In genomic region chrII:8744555-8745448, ce11 we compare ENCODE assay signal across 5 worm cellular contexts.
TF ChIP-seq lines count a peak whose summit lies in the region.

No protein-coding gene starts in this region.

TF ChIP-seq in whole organism, L1 larva, 84 proteins besides CTCF, POLR2A, EP300 and RAD21 (continues in another document):
- TF ChIP-seq aha-1 (tag; optimal IDR thresholded peaks at IDR 0.05; lab: Kevin White, UChicago) (no peak), mdl-1 (tag; optimal IDR thresholded peaks at IDR 0.05; lab: Kevin White, UChicago) (peak in 1 of 2 experiments; percentile 57), ama-1 (optimal IDR thresholded peaks at IDR 0.05; lab: Kevin White, UChicago) (no peak), elt-2 (tag; optimal IDR thresholded peaks at IDR 0.05; lab: Kevin White, UChicago) (no peak), pax-3 (tag; optimal IDR thresholded peaks at IDR 0.05; lab: Kevin White, UChicago) (no peak), irx-1 (tag; optimal IDR thresholded peaks at IDR 0.05; lab: Kevin White, UChicago) (no peak), mab-9 (GFP tag; IDR thresholded peaks at IDR 0.05; lab: Robert Waterston, UW) (no peak), zag-1 (tag; optimal IDR thresholded peaks at IDR 0.05; lab: Kevin White, UChicago) (no peak), nhr-71 (tag; optimal IDR thresholded peaks at IDR 0.05; lab: Kevin White, UChicago) (peak; percentile 62), sup-37 (GFP tag; optimal IDR thresholded peaks at IDR 0.05; lab: Kevin White, UChicago) (no peak), hpl-2 (GFP tag; optimal IDR thresholded peaks at IDR 0.05; lab: Kevin White, UChicago) (no peak), ets-5 (GFP tag; IDR thresholded peaks at IDR 0.05; lab: Robert Waterston, UW) (no peak), unc-86 (tag; optimal IDR thresholded peaks at IDR 0.05; lab: Kevin White, UChicago) (no peak), mef-2 (tag; optimal IDR thresholded peaks at IDR 0.05; lab: Kevin White, UChicago) (no peak), snpc-4 (tag; optimal IDR thresholded peaks at IDR 0.05; lab: Kevin White, UChicago) (no peak), ceh-88 (GFP tag; IDR thresholded peaks at IDR 0.05; lab: Robert Waterston, UW) (no peak), nhr-85 (tag; lab: Kevin White, UChicago) (peak; percentile 79), jun-1 (tag; optimal IDR thresholded peaks at IDR 0.05; lab: Kevin White, UChicago) (no peak), nhr-19 (GFP tag; conservative IDR thresholded peaks at IDR 0.05; lab: Robert Waterston, UW) (peak; percentile 90), isw-1 (GFP tag; IDR thresholded peaks at IDR 0.05; lab: Robert Waterston, UW) (no peak)

TF ChIP-seq in whole organism, L2 larva, 48 proteins besides CTCF, POLR2A, EP300 and RAD21:
- peak in 1 of 2 experiments; percentile 23 for TF ChIP-seq lsy-2 (tag; optimal IDR thresholded peaks at IDR 0.05; lab: Kevin White, UChicago)
- peak; percentile 39 for TF ChIP-seq crh-2 (tag; optimal IDR thresholded peaks at IDR 0.05; lab: Kevin White, UChicago)
- TF ChIP-seq nhr-6 (tag; optimal IDR thresholded peaks at IDR 0.05; lab: Kevin White, UChicago): no peak
- peak; percentile 29 for TF ChIP-seq F13H6.1 (tag; optimal IDR thresholded peaks at IDR 0.05; lab: Kevin White, UChicago)
- no peak for TF ChIP-seq fos-1 (tag; optimal IDR thresholded peaks at IDR 0.05; lab: Kevin White, UChicago)
- peak; percentile 33 to 47 for TF ChIP-seq mdl-1 (tag; optimal IDR thresholded peaks at IDR 0.05; lab: Kevin White, UChicago)
- TF ChIP-seq unc-39 (tag; optimal IDR thresholded peaks at IDR 0.05; lab: Kevin White, UChicago): no peak
- peak; percentile 22 for TF ChIP-seq nhr-21 (tag; optimal IDR thresholded peaks at IDR 0.05; lab: Kevin White, UChicago)
- peak; percentile 2 for TF ChIP-seq nhr-25 (tag; optimal IDR thresholded peaks at IDR 0.05; lab: Kevin White, UChicago)
- TF ChIP-seq ama-1 (optimal IDR thresholded peaks at IDR 0.05; lab: Kevin White, UChicago): peak; percentile 91
- TF ChIP-seq nhr-129 (tag; optimal IDR thresholded peaks at IDR 0.05; lab: Kevin White, UChicago): peak; percentile 72
- peak; percentile 35 for TF ChIP-seq ztf-4 (tag; optimal IDR thresholded peaks at IDR 0.05; lab: Kevin White, UChicago)
- TF ChIP-seq sma-9 (GFP tag; optimal IDR thresholded peaks at IDR 0.05; lab: Kevin White, UChicago): peak; percentile 75
- no peak for TF ChIP-seq sma-9 (tag; optimal IDR thresholded peaks at IDR 0.05; lab: Kevin White, UChicago)
- peak; percentile 36 for TF ChIP-seq sem-4 (tag; optimal IDR thresholded peaks at IDR 0.05; lab: Kevin White, UChicago)
- no peak for TF ChIP-seq ztf-11 (tag; optimal IDR thresholded peaks at IDR 0.05; lab: Kevin White, UChicago)

TF ChIP-seq in whole organism, L3 larva, 47 proteins besides CTCF, POLR2A, EP300 and RAD21 (continues in another document):
- no peak for TF ChIP-seq lsy-12 (tag; optimal IDR thresholded peaks at IDR 0.05; lab: Kevin White, UChicago)
- TF ChIP-seq nhr-76 (tag; optimal IDR thresholded peaks at IDR 0.05; lab: Kevin White, UChicago): no peak
- TF ChIP-seq tbx-2 (tag; optimal IDR thresholded peaks at IDR 0.05; lab: Kevin White, UChicago): no peak
- TF ChIP-seq lin-39 (tag; optimal IDR thresholded peaks at IDR 0.05; lab: Kevin White, UChicago): peak; percentile 47
- no peak for TF ChIP-seq unc-62 (GFP tag; optimal IDR thresholded peaks at IDR 0.05; lab: Kevin White, UChicago)
- TF ChIP-seq eor-1 (tag; optimal IDR thresholded peaks at IDR 0.05; lab: Kevin White, UChicago): no peak
- TF ChIP-seq nfya-1 (tag; optimal IDR thresholded peaks at IDR 0.05; lab: Kevin White, UChicago; ENCODE audit: insufficient read depth): peak; percentile 37
- TF ChIP-seq elt-2 (tag; optimal IDR thresholded peaks at IDR 0.05; lab: Kevin White, UChicago): peak; percentile 24
- no peak for TF ChIP-seq ceh-82 (tag; optimal IDR thresholded peaks at IDR 0.05; lab: Kevin White, UChicago)
- TF ChIP-seq nhr-77 (tag; optimal IDR thresholded peaks at IDR 0.05; lab: Kevin White, UChicago): no peak
- no peak for TF ChIP-seq skn-1 (tag; optimal IDR thresholded peaks at IDR 0.05; lab: Kevin White, UChicago)
- TF ChIP-seq egl-5 (tag; optimal IDR thresholded peaks at IDR 0.05; lab: Kevin White, UChicago): no peak
- no peak for TF ChIP-seq ztf-11 (tag; optimal IDR thresholded peaks at IDR 0.05; lab: Kevin White, UChicago)
- TF ChIP-seq aly-2 (tag; optimal IDR thresholded peaks at IDR 0.05; lab: Kevin White, UChicago): no peak
- TF ChIP-seq pha-4 (tag; optimal IDR thresholded peaks at IDR 0.05; lab: Kevin White, UChicago): peak; percentile 41
- no peak for TF ChIP-seq hmg-11 (tag; optimal IDR thresholded peaks at IDR 0.05; lab: Kevin White, UChicago)
- TF ChIP-seq nhr-28 (tag; optimal IDR thresholded peaks at IDR 0.05; lab: Kevin White, UChicago): no peak
- no peak for TF ChIP-seq lin-15B (tag; optimal IDR thresholded peaks at IDR 0.05; lab: Kevin White, UChicago)
- no peak for TF ChIP-seq nhr-11 (tag; optimal IDR thresholded peaks at IDR 0.05; lab: Kevin White, UChicago)
- TF ChIP-seq R02D3.7 (tag; optimal IDR thresholded peaks at IDR 0.05; lab: Kevin White, UChicago): no peak
- peak; percentile 36 for TF ChIP-seq nhr-43 (tag; optimal IDR thresholded peaks at IDR 0.05; lab: Kevin White, UChicago; ENCODE audit: poor library complexity, severe bottlenecking)
- no peak for TF ChIP-seq elt-1 (tag; optimal IDR thresholded peaks at IDR 0.05; lab: Kevin White, UChicago)

TF ChIP-seq in whole organism, L4 larva, 104 proteins besides CTCF, POLR2A, EP300 and RAD21 (continues in another document):
- no peak for TF ChIP-seq hlh-11 (tag; optimal IDR thresholded peaks at IDR 0.05; lab: Kevin White, UChicago)
- TF ChIP-seq dmd-6 (GFP tag; IDR thresholded peaks at IDR 0.05; lab: Robert Waterston, UW): no peak
- no peak for TF ChIP-seq set-16 (GFP tag; IDR thresholded peaks at IDR 0.05; lab: Robert Waterston, UW)
- no peak for TF ChIP-seq php-3 (GFP tag; IDR thresholded peaks at IDR 0.05; lab: Robert Waterston, UW)
- 0 out of 2 replicates have a peak, but pooled peaks have one; percentile 3 for TF ChIP-seq ceh-44 (GFP tag; IDR thresholded peaks at IDR 0.05; lab: Robert Waterston, UW)
- TF ChIP-seq ceh-28 (tag; optimal IDR thresholded peaks at IDR 0.05; lab: Kevin White, UChicago): no peak
- peak; percentile 10; the same call in 1 of the 2 replicates for TF ChIP-seq lin-38 (GFP tag; IDR thresholded peaks at IDR 0.05; lab: Robert Waterston, UW)
- TF ChIP-seq F49E8.2 (tag; optimal IDR thresholded peaks at IDR 0.05; lab: Kevin White, UChicago; ENCODE audit: borderline replicate concordance): no peak
- TF ChIP-seq zip-2 (tag; optimal IDR thresholded peaks at IDR 0.05; lab: Kevin White, UChicago): no peak
- TF ChIP-seq zfp-2 (tag; optimal IDR thresholded peaks at IDR 0.05; lab: Kevin White, UChicago): no peak
- TF ChIP-seq ztf-7 (tag; optimal IDR thresholded peaks at IDR 0.05; lab: Kevin White, UChicago): no peak
- TF ChIP-seq spr-3 (GFP tag; optimal IDR thresholded peaks at IDR 0.05; lab: Kevin White, UChicago): no peak
- TF ChIP-seq attf-4 (tag; optimal IDR thresholded peaks at IDR 0.05; lab: Kevin White, UChicago): no peak
- TF ChIP-seq lin-1 (GFP tag; IDR thresholded peaks at IDR 0.05; lab: Robert Waterston, UW): no peak
- TF ChIP-seq nhr-10 (tag; optimal IDR thresholded peaks at IDR 0.05; lab: Kevin White, UChicago): no peak
- TF ChIP-seq gei-8 (GFP tag; optimal IDR thresholded peaks at IDR 0.05; lab: Kevin White, UChicago): no peak
- TF ChIP-seq lsy-2 (tag; optimal IDR thresholded peaks at IDR 0.05; lab: Kevin White, UChicago): peak in 1 of 2 experiments; percentile 3
- TF ChIP-seq Y5F2A.4 (GFP tag; optimal IDR thresholded peaks at IDR 0.05; lab: Kevin White, UChicago): no peak
- no peak for TF ChIP-seq ZK546.5 (tag; optimal IDR thresholded peaks at IDR 0.05; lab: Kevin White, UChicago)
- TF ChIP-seq nhr-42 (GFP tag; IDR thresholded peaks at IDR 0.05; lab: Robert Waterston, UW): 0 out of 2 replicates have a peak, but pooled peaks have one; percentile 12
- TF ChIP-seq ZK337.2 (GFP tag; IDR thresholded peaks at IDR 0.05; lab: Robert Waterston, UW): no peak
- TF ChIP-seq fos-1 (tag; optimal IDR thresholded peaks at IDR 0.05; lab: Kevin White, UChicago): no peak

TF ChIP-seq in whole organism, young adult, 124 proteins besides CTCF, POLR2A, EP300 and RAD21 (continues in another document):
- TF ChIP-seq gei-17 (GFP tag; optimal IDR thresholded peaks at IDR 0.05; lab: Kevin White, UChicago): no peak
- no peak for TF ChIP-seq snpc-1.3 (tag; optimal IDR thresholded peaks at IDR 0.05; lab: Kevin White, UChicago; ENCODE audit: insufficient read depth)
- TF ChIP-seq C06A6.2 (GFP tag; conservative IDR thresholded peaks at IDR 0.05; lab: Robert Waterston, UW): no peak; the same call in 1 of the 2 replicates
- TF ChIP-seq sptf-2 (GFP tag; optimal IDR thresholded peaks at IDR 0.05; lab: Kevin White, UChicago): no peak
- no peak for TF ChIP-seq tlf-1 (GFP tag; optimal IDR thresholded peaks at IDR 0.05; lab: Kevin White, UChicago)
- no peak for TF ChIP-seq Y67H2A.10 (GFP tag; conservative IDR thresholded peaks at IDR 0.05; lab: Robert Waterston, UW)
- no peak for TF ChIP-seq fkh-3 (tag; optimal IDR thresholded peaks at IDR 0.05; lab: Kevin White, UChicago)
- TF ChIP-seq F49E8.2 (tag; optimal IDR thresholded peaks at IDR 0.05; lab: Kevin White, UChicago; ENCODE audit: insufficient read depth): no peak
- TF ChIP-seq Y53G8AR.9 (GFP tag; conservative IDR thresholded peaks at IDR 0.05; lab: Robert Waterston, UW): peak; percentile 54
- no peak for TF ChIP-seq lsy-27 (tag; optimal IDR thresholded peaks at IDR 0.05; lab: Kevin White, UChicago; ENCODE audit: borderline replicate concordance, insufficient read depth)
- no peak for TF ChIP-seq efl-1 (GFP tag; optimal IDR thresholded peaks at IDR 0.05; lab: Kevin White, UChicago)
- peak; percentile 44 for TF ChIP-seq K12H6.12 (tag; optimal IDR thresholded peaks at IDR 0.05; lab: Kevin White, UChicago)
- TF ChIP-seq somi-1 (GFP tag; optimal IDR thresholded peaks at IDR 0.05; lab: Kevin White, UChicago): no peak
- TF ChIP-seq F33H1.4 (GFP tag; IDR thresholded peaks at IDR 0.05; lab: Robert Waterston, UW): no peak
- no peak for TF ChIP-seq B0261.1 (tag; optimal IDR thresholded peaks at IDR 0.05; lab: Kevin White, UChicago)
- TF ChIP-seq ceh-91 (GFP tag; IDR thresholded peaks at IDR 0.05; lab: Robert Waterston, UW): no peak
- no peak for TF ChIP-seq Y56A3A.18 (GFP tag; IDR thresholded peaks at IDR 0.05; lab: Robert Waterston, UW)
- no peak for TF ChIP-seq ztf-22 (GFP tag; optimal IDR thresholded peaks at IDR 0.05; lab: Kevin White, UChicago)
- no peak for TF ChIP-seq zfh-2 (GFP tag; conservative IDR thresholded peaks at IDR 0.05; lab: Robert Waterston, UW)
- 0 out of 2 replicates have a peak, but pooled peaks have one; percentile 23 for TF ChIP-seq sea-2 (GFP tag; IDR thresholded peaks at IDR 0.05; lab: Robert Waterston, UW)
- no peak for TF ChIP-seq attf-6 (GFP tag; IDR thresholded peaks at IDR 0.05; lab: Robert Waterston, UW)
- TF ChIP-seq rpc-1 (optimal IDR thresholded peaks at IDR 0.05; lab: Kevin White, UChicago): no peak
- TF ChIP-seq rpc-1 (tag; optimal IDR thresholded peaks at IDR 0.05; lab: Kevin White, UChicago): no peak
- TF ChIP-seq xnd-1 (tag; optimal IDR thresholded peaks at IDR 0.05; lab: Kevin White, UChicago): no peak
- TF ChIP-seq tbx-9 (tag; optimal IDR thresholded peaks at IDR 0.05; lab: Kevin White, UChicago; ENCODE audit: borderline replicate concordance): no peak
